Fruit fly (Drosophila melanogaster) whole organism, wandering third instar larva: ENCODE data around the gene CG13707.

ENCODE experiments used
- Abd-B ChIP-seq: fragments of >200 bp; optimal IDR thresholded peaks from 2 replicates; lab custom pipeline; 2017; ENCODE audit warnings: missing biosample characterization, missing genetic modification characterization
- CG32264 ChIP-seq: fragments of 200-800 bp; sonication (Bioruptor generic); optimal IDR thresholded peaks from 2 replicates; lab custom pipeline; 2016; ENCODE audit warnings: missing biosample characterization, missing genetic modification characterization
- CG9705 ChIP-seq: fragments of 200-800 bp; sonication (Bioruptor generic); optimal IDR thresholded peaks from 2 replicates; lab custom pipeline; 2018; ENCODE audit warnings: missing biosample characterization, mild to moderate bottlenecking, missing genetic modification characterization
- CrebA ChIP-seq: fragments of 200-800 bp; sonication (Bioruptor generic); optimal IDR thresholded peaks from 2 replicates; lab custom pipeline; 2016; ENCODE audit warnings: missing biosample characterization, mild to moderate bottlenecking, missing genetic modification characterization, borderline replicate concordance
- Dif ChIP-seq: fragments of 200-275, 200-300 bp; sonication (Bioruptor generic); optimal IDR thresholded peaks from 2 replicates; lab custom pipeline; 2018; ENCODE audit warnings: missing biosample characterization, missing genetic modification characterization; ENCODE audit not compliant: partially characterized antibody
- GATAd ChIP-seq: sonication (Bioruptor generic); optimal IDR thresholded peaks from 2 replicates; lab custom pipeline; 2016; ENCODE audit warnings: missing biosample characterization, missing genetic modification characterization
- HLH106 ChIP-seq: fragments of 200-800 bp; optimal IDR thresholded peaks from 3 replicates; lab custom pipeline; 2019; ENCODE audit warnings: missing biosample characterization, mild to moderate bottlenecking, missing genetic modification characterization, moderate library complexity
- Hnf4 ChIP-seq: fragments of 200-800 bp; sonication (Bioruptor generic); optimal IDR thresholded peaks from 2 replicates; lab custom pipeline; 2016; ENCODE audit warnings: missing biosample characterization, mild to moderate bottlenecking, missing genetic modification characterization
- Hr83 ChIP-seq: fragments of 200-300 bp; sonication (Bioruptor generic); optimal IDR thresholded peaks from 2 replicates; lab custom pipeline; 2016; ENCODE audit warnings: missing biosample characterization, mild to moderate bottlenecking, missing genetic modification characterization, moderate library complexity; ENCODE audit not compliant: poor library complexity, severe bottlenecking
- Jra ChIP-seq: sonication (Bioruptor generic); optimal IDR thresholded peaks from 2 replicates; lab custom pipeline; 2016; ENCODE audit warnings: missing biosample characterization, missing genetic modification characterization
- Mio ChIP-seq: sonication (Bioruptor generic); optimal IDR thresholded peaks from 2 replicates; lab custom pipeline; 2016; ENCODE audit warnings: missing biosample characterization, missing genetic modification characterization
- Myc ChIP-seq: fragments of >200 bp; optimal IDR thresholded peaks from 2 replicates; lab custom pipeline; 2017
- N ChIP-seq: fragments of >200 bp; optimal IDR thresholded peaks from 2 replicates; lab custom pipeline; 2018; ENCODE audit warnings: missing biosample characterization, missing external identifiers, missing genetic modification characterization
- Rel ChIP-seq, 2 experiments: fragments of 200-800 bp; sonication (Bioruptor generic) in 1 of 2; optimal IDR thresholded peaks; 2 replicates in 1 of 2; 3 replicates in 1 of 2; lab custom pipeline; 2016 to 2019; ENCODE audit warnings: mild to moderate bottlenecking in 2 of 2, missing biosample characterization in 2 of 2, missing genetic modification characterization in 2 of 2, moderate library complexity in 1 of 2
- Sp1 ChIP-seq: fragments of 200-800 bp; sonication (Bioruptor generic); optimal IDR thresholded peaks from 3 replicates; lab custom pipeline; 2019; ENCODE audit warnings: missing biosample characterization, mild to moderate bottlenecking, missing genetic modification characterization, moderate library complexity
- Vsx2 ChIP-seq: fragments of 200-300, 225-300 bp; sonication (Bioruptor generic); optimal IDR thresholded peaks from 2 replicates; lab custom pipeline; 2018; ENCODE audit warnings: missing biosample characterization, missing genetic modification characterization; ENCODE audit not compliant: partially characterized antibody
- br ChIP-seq: fragments of 200-800 bp; sonication (Bioruptor generic); optimal IDR thresholded peaks from 2 replicates; lab custom pipeline; 2016; ENCODE audit warnings: missing biosample characterization, missing genetic modification characterization
- brk ChIP-seq: fragments of 200-800 bp; sonication (Bioruptor generic); optimal IDR thresholded peaks from 2 replicates; lab custom pipeline; 2016; ENCODE audit warnings: missing biosample characterization, mild to moderate bottlenecking, missing genetic modification characterization
- dmrt93B ChIP-seq: fragments of 200-800 bp; sonication (Bioruptor generic); optimal IDR thresholded peaks from 2 replicates; lab custom pipeline; 2018; ENCODE audit warnings: missing biosample characterization, mild to moderate bottlenecking, missing genetic modification characterization
- dsf ChIP-seq: sonication (Bioruptor generic); optimal IDR thresholded peaks from 2 replicates; lab custom pipeline; 2016; ENCODE audit warnings: missing biosample characterization, missing genetic modification characterization, borderline replicate concordance
- ey ChIP-seq: fragments of 200-800 bp; sonication (Bioruptor generic); optimal IDR thresholded peaks from 2 replicates; lab custom pipeline; 2016; ENCODE audit warnings: missing biosample characterization, missing genetic modification characterization
- foxo ChIP-seq, 2 experiments: fragments of 200-800 bp; sonication (Bioruptor generic); optimal IDR thresholded peaks; 2 replicates in 1 of 2; 3 replicates in 1 of 2; lab custom pipeline; 2016 to 2017; ENCODE audit warnings: missing biosample characterization in 2 of 2, missing genetic modification characterization in 2 of 2
- fru ChIP-seq: fragments of 200-800 bp; sonication (Bioruptor generic); optimal IDR thresholded peaks from 3 replicates; lab custom pipeline; 2016; ENCODE audit warnings: missing biosample characterization, mild to moderate bottlenecking, missing genetic modification characterization
- h ChIP-seq: fragments of 200-800 bp; sonication (Bioruptor generic); optimal IDR thresholded peaks from 3 replicates; lab custom pipeline; 2016; ENCODE audit warnings: missing biosample characterization, mild to moderate bottlenecking, missing genetic modification characterization
- lola ChIP-seq: fragments of >200 bp; optimal IDR thresholded peaks from 2 replicates; lab custom pipeline; 2017; ENCODE audit warnings: missing biosample characterization, missing genetic modification characterization
- pan ChIP-seq: fragments of >200 bp; optimal IDR thresholded peaks from 2 replicates; lab custom pipeline; 2017
- psq ChIP-seq: fragments of 200-800 bp; sonication (Bioruptor generic); optimal IDR thresholded peaks from 3 replicates; lab custom pipeline; 2017; ENCODE audit warnings: missing biosample characterization, mild to moderate bottlenecking, missing genetic modification characterization, moderate library complexity
- rgr ChIP-seq: fragments of 200-800 bp; sonication (Bioruptor generic); optimal IDR thresholded peaks from 3 replicates; lab custom pipeline; 2016; ENCODE audit warnings: missing biosample characterization, mild to moderate bottlenecking, missing genetic modification characterization
- sage ChIP-seq: fragments of 200-800 bp; sonication (Bioruptor generic); optimal IDR thresholded peaks from 2 replicates; lab custom pipeline; 2016; ENCODE audit warnings: missing biosample characterization, mild to moderate bottlenecking, missing genetic modification characterization
- sv ChIP-seq: fragments of 200-800 bp; sonication (Bioruptor generic); optimal IDR thresholded peaks from 3 replicates; lab custom pipeline; 2016; ENCODE audit warnings: missing biosample characterization, missing genetic modification characterization
- tai ChIP-seq: sonication (Bioruptor generic); optimal IDR thresholded peaks from 2 replicates; lab custom pipeline; 2016; ENCODE audit warnings: missing biosample characterization, missing genetic modification characterization
- usp ChIP-seq: fragments of >200 bp; optimal IDR thresholded peaks from 2 replicates; lab custom pipeline; 2017; ENCODE audit warnings: missing biosample characterization, missing genetic modification characterization

The CG13707 gene

dm6 chr3L:4840039-4840939, at the start of gene CG13707:
Gene CG13707 (minus strand): TSS chr3L:4840108.
- TF ChIP-seq Dif (GFP tag; lab: Kevin White, UChicago) (peak; percentile 20), Myc (lab: Kevin White, UChicago) (peak; percentile 88), Mio (GFP tag; lab: Kevin White, UChicago) (no peak), Vsx2 (GFP tag; lab: Kevin White, UChicago) (peak; percentile 53), N (GFP tag; lab: Kevin White, UChicago) (peak; percentile 86)
- TF ChIP-seq, all 38 proteins: peak for 4

- TF ChIP-seq N (GFP tag; lab: Kevin White, UChicago), result no peak
- TF ChIP-seq brk (GFP tag; lab: Kevin White, UChicago), result no peak
- TF ChIP-seq, all 38 proteins: peak for 0
These were observed 21.1 kb upstream of the CG13707 start, which contains the start of gene Dnah3 for dm6 chr3L:4860969-4861368. Gene Dnah3 (plus strand): TSS chr3L:4861269.

- no peak for TF ChIP-seq GATAd
- no peak for TF ChIP-seq h
- no peak for TF ChIP-seq Myc (lab: Kevin White, UChicago)
- TF ChIP-seq CrebA (GFP tag; lab: Kevin White, UChicago), result no peak
- TF ChIP-seq Hr83, result no peak
- TF ChIP-seq ey (GFP tag; lab: Kevin White, UChicago), result no peak
- TF ChIP-seq HLH106 (tag; lab: Kevin White, UChicago), result no peak
- no peak for TF ChIP-seq lola (GFP tag; lab: Kevin White, UChicago)
- TF ChIP-seq rgr, result no peak
- TF ChIP-seq foxo (GFP tag; optimal IDR thresholded peaks at IDR 0.05; lab: Kevin White, UChicago), result no peak
- TF ChIP-seq dsf (GFP tag; lab: Kevin White, UChicago), result no peak
- TF ChIP-seq sv, result no peak
- no peak for TF ChIP-seq brk (GFP tag; lab: Kevin White, UChicago)
- TF ChIP-seq Sp1 (GFP tag; lab: Kevin White, UChicago), result no peak
- TF ChIP-seq Hnf4 (GFP tag; lab: Kevin White, UChicago), result no peak
- no peak for TF ChIP-seq psq (GFP tag; lab: Kevin White, UChicago)
- TF ChIP-seq, all 38 proteins: peak for 0
These were observed 20.5 kb upstream of the CG13707 start, which contains the start of gene CG32235 for dm6 chr3L:4860370-4860769. Gene CG32235 (minus strand): TSS chr3L:4860470.

- TF ChIP-seq ey (GFP tag; lab: Kevin White, UChicago), result no peak
- no peak for TF ChIP-seq dsf (GFP tag; lab: Kevin White, UChicago)
- no peak for TF ChIP-seq rgr
- no peak for TF ChIP-seq fru (GFP tag; lab: Kevin White, UChicago)
- no peak for TF ChIP-seq Abd-B (GFP tag; lab: Kevin White, UChicago)
- TF ChIP-seq br, result no peak
- no peak for TF ChIP-seq Myc (lab: Kevin White, UChicago)
- TF ChIP-seq CG32264 (GFP tag; lab: Kevin White, UChicago), result no peak
- no peak for TF ChIP-seq CG9705 (GFP tag; lab: Kevin White, UChicago)
- TF ChIP-seq sv, result no peak
- no peak for TF ChIP-seq pan (lab: Kevin White, UChicago)
- no peak for TF ChIP-seq tai (GFP tag; lab: Kevin White, UChicago)
- TF ChIP-seq Rel (GFP tag; optimal IDR thresholded peaks at IDR 0.05; lab: Kevin White, UChicago), result no peak
- TF ChIP-seq Rel (tag; optimal IDR thresholded peaks at IDR 0.05; lab: Kevin White, UChicago), result no peak
- no peak for TF ChIP-seq Hr83
- TF ChIP-seq Jra, result no peak
- no peak for TF ChIP-seq psq (GFP tag; lab: Kevin White, UChicago)
These were observed 15.3 kb upstream of the CG13707 start for dm6 chr3L:4855208-4855607.

dm6 chr3L:4854153-4854552, 14.2 kb upstream of the CG13707 start:
- TF ChIP-seq sage (GFP tag; lab: Kevin White, UChicago) (no peak), Vsx2 (GFP tag; lab: Kevin White, UChicago) (no peak), usp (GFP tag; lab: Kevin White, UChicago) (no peak), h (peak; percentile 30), fru (GFP tag; lab: Kevin White, UChicago) (peak; percentile 16), dmrt93B (GFP tag; lab: Kevin White, UChicago) (peak; percentile 24), HLH106 (tag; lab: Kevin White, UChicago) (peak; percentile 58), Sp1 (GFP tag; lab: Kevin White, UChicago) (peak; percentile 12), foxo (GFP tag; optimal IDR thresholded peaks at IDR 0.05; lab: Kevin White, UChicago) (peak in 1 of 2 experiments; percentile 41)
